Worm (Caenorhabditis elegans): Measurements from ENCODE around the gene rsks-1.

DNA sequence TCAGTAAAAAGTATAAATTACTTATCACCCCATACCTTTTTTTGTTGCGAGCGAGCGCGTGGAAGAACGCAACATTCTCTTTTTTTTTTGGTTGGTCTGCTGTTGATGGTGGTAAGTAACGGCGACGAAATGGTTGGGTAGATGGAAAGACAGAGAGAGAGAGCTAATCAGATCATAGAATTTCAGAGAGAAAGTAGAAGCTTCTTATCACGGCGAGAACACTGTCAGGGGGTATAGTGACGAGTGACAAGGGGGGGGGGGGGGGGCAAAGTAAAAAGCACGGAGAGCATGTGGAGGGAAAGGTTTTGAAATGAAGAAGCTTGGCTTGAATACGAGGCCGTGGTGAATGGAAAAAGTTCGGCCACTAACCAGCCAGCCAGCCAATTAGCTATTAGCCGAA, 47.6 kb upstream of the rsks-1 start:
- TF ChIP-seq tab-1 (GFP tag; IDR thresholded peaks at IDR 0.05) (no peak), ztf-29 (GFP tag; IDR thresholded peaks at IDR 0.05) (no peak), ztf-23 (GFP tag; IDR thresholded peaks at IDR 0.05) (no peak), T22C8.4 (GFP tag; IDR thresholded peaks at IDR 0.05) (no peak), ref-1 (GFP tag; conservative IDR thresholded peaks at IDR 0.05) (no peak)
